Worm (Caenorhabditis elegans) whole organism, mixed stage, embryonic: Measurements from ENCODE around the gene sulp-8.

ENCODE experiments used
- M03D4.4 ChIP-seq: sonication (generic microtip); optimal IDR thresholded peaks from 2 replicates; lab custom pipeline; 2017; ENCODE audit warnings: mild to moderate bottlenecking, missing genetic modification characterization, missing compliant biosample characterization
- blmp-1 ChIP-seq: fragments of 150-350 bp; optimal IDR thresholded peaks from 2 replicates; lab custom pipeline; 2014; ENCODE audit warnings: missing biosample characterization, missing genetic modification characterization
- ceh-39 ChIP-seq: fragments of 150-350 bp; optimal IDR thresholded peaks from 2 replicates; lab custom pipeline; 2014; ENCODE audit warnings: missing biosample characterization, missing genetic modification characterization
- ceh-83 ChIP-seq: fragments of 200-800 bp; sonication (Bioruptor generic); optimal IDR thresholded peaks from 2 replicates; lab custom pipeline; 2018; ENCODE audit warnings: mild to moderate bottlenecking, missing genetic modification characterization, missing compliant biosample characterization
- ces-1 ChIP-seq: fragments of 150-350 bp; optimal IDR thresholded peaks from 2 replicates; lab custom pipeline; 2014; ENCODE audit warnings: missing biosample characterization, missing genetic modification reagents, missing genetic modification characterization
- cnd-1 ChIP-seq: fragments of 200-800 bp; sonication (Bioruptor generic); optimal IDR thresholded peaks from 2 replicates; lab custom pipeline; 2018; ENCODE audit warnings: mild to moderate bottlenecking, missing genetic modification characterization, missing compliant biosample characterization
- drap-1 ChIP-seq: fragments of 200-800 bp; sonication (Bioruptor generic); optimal IDR thresholded peaks from 3 replicates; lab custom pipeline; 2018; ENCODE audit warnings: mild to moderate bottlenecking, missing genetic modification characterization, missing compliant biosample characterization
- elt-1 ChIP-seq: sonication (generic microtip); optimal IDR thresholded peaks from 2 replicates; lab custom pipeline; 2017; ENCODE audit warnings: missing genetic modification characterization, mild to moderate bottlenecking, missing compliant biosample characterization, antibody characterized with exemption, moderate library complexity, borderline replicate concordance; ENCODE audit not compliant: insufficient read depth
- elt-3 ChIP-seq: fragments of 150-350 bp; optimal IDR thresholded peaks from 2 replicates; lab custom pipeline; 2014; ENCODE audit warnings: missing biosample characterization, missing genetic modification characterization
- hlh-1 ChIP-seq: fragments of 150-350 bp; optimal IDR thresholded peaks from 2 replicates; lab custom pipeline; 2014; ENCODE audit warnings: missing biosample characterization, missing genetic modification reagents, missing genetic modification characterization
- lin-32 ChIP-seq: fragments of 200-800 bp; sonication (Bioruptor generic); optimal IDR thresholded peaks from 2 replicates; lab custom pipeline; 2018; ENCODE audit warnings: mild to moderate bottlenecking, missing genetic modification characterization, missing compliant biosample characterization
- lsy-2 ChIP-seq: fragments of 150-350 bp; optimal IDR thresholded peaks from 2 replicates; lab custom pipeline; 2014; ENCODE audit warnings: missing biosample characterization, missing genetic modification characterization
- mab-5 ChIP-seq: fragments of 150-350 bp; optimal IDR thresholded peaks from 2 replicates; lab custom pipeline; 2014; ENCODE audit warnings: missing biosample characterization, missing genetic modification characterization
- mep-1 ChIP-seq: fragments of 150-350 bp; optimal IDR thresholded peaks from 2 replicates; lab custom pipeline; 2017; ENCODE audit warnings: missing biosample characterization, missing genetic modification reagents, missing genetic modification characterization, inconsistent platforms
- mls-2 ChIP-seq: sonication (generic microtip); optimal IDR thresholded peaks from 2 replicates; lab custom pipeline; 2016; ENCODE audit warnings: mild to moderate bottlenecking, missing genetic modification characterization, moderate library complexity, missing compliant biosample characterization
- nhr-12 ChIP-seq: fragments of 150-350 bp; optimal IDR thresholded peaks from 2 replicates; lab custom pipeline; 2014; ENCODE audit warnings: missing biosample characterization, missing genetic modification characterization
- nhr-2 ChIP-seq: fragments of 150-350 bp; optimal IDR thresholded peaks from 2 replicates; lab custom pipeline; 2014; ENCODE audit warnings: missing biosample characterization, missing genetic modification characterization
- nhr-237 ChIP-seq: fragments of 150-350 bp; optimal IDR thresholded peaks from 2 replicates; lab custom pipeline; 2014; ENCODE audit warnings: missing biosample characterization, missing genetic modification characterization
- nhr-28 ChIP-seq: fragments of 150-350 bp; optimal IDR thresholded peaks from 2 replicates; lab custom pipeline; 2014; ENCODE audit warnings: missing biosample characterization, missing genetic modification characterization
- nhr-76 ChIP-seq: sonication (generic microtip); optimal IDR thresholded peaks from 2 replicates; lab custom pipeline; 2017; ENCODE audit warnings: missing biosample characterization, missing genetic modification characterization
- pha-4 ChIP-seq: fragments of 150-350 bp; optimal IDR thresholded peaks from 2 replicates; lab custom pipeline; 2018; ENCODE audit warnings: missing biosample characterization, missing genetic modification reagents, missing genetic modification characterization
- sem-2 ChIP-seq: fragments of 200-800 bp; sonication (Bioruptor generic); optimal IDR thresholded peaks from 2 replicates; lab custom pipeline; 2018; ENCODE audit warnings: mild to moderate bottlenecking, missing genetic modification characterization, missing compliant biosample characterization
- snpc-4 ChIP-seq: fragments of 150-350 bp; optimal IDR thresholded peaks from 2 replicates; lab custom pipeline; 2014; ENCODE audit warnings: missing biosample characterization, missing genetic modification characterization
- sptf-1 ChIP-seq: sonication (generic microtip); optimal IDR thresholded peaks from 2 replicates; lab custom pipeline; 2017; ENCODE audit warnings: mild to moderate bottlenecking, missing genetic modification characterization, moderate library complexity, missing compliant biosample characterization
- tbx-8 ChIP-seq: fragments of 200-800 bp; sonication (Bioruptor generic); optimal IDR thresholded peaks from 2 replicates; lab custom pipeline; 2018; ENCODE audit warnings: mild to moderate bottlenecking, missing genetic modification characterization, moderate library complexity, missing compliant biosample characterization
- unc-120 ChIP-seq: sonication (generic microtip); optimal IDR thresholded peaks from 2 replicates; lab custom pipeline; 2017; ENCODE audit warnings: missing genetic modification characterization, missing compliant biosample characterization; ENCODE audit not compliant: poor library complexity, severe bottlenecking
- unc-39 ChIP-seq: fragments of 150-350 bp; optimal IDR thresholded peaks from 2 replicates; lab custom pipeline; 2014; ENCODE audit warnings: missing biosample characterization, missing genetic modification characterization
- unc-62 ChIP-seq: fragments of 150-350 bp; optimal IDR thresholded peaks from 2 replicates; lab custom pipeline; 2014; ENCODE audit warnings: missing biosample characterization, missing genetic modification reagents, missing genetic modification characterization
- zip-8 ChIP-seq: fragments of 150-350 bp; optimal IDR thresholded peaks from 2 replicates; lab custom pipeline; 2014; ENCODE audit warnings: missing biosample characterization, missing genetic modification characterization
- ztf-11 ChIP-seq: fragments of 150-350 bp; optimal IDR thresholded peaks from 2 replicates; lab custom pipeline; 2014; ENCODE audit warnings: missing biosample characterization, missing genetic modification characterization

sulp-8 gene

ce11 chrV:9672495-9672894 is 972 bp downstream of the sulp-8 start:
- TF ChIP-seq mab-5 (tag; lab: Kevin White, UChicago) (no peak), nhr-2 (tag; lab: Kevin White, UChicago) (no peak), unc-39 (no peak), mep-1 (tag; lab: Kevin White, UChicago) (no peak), ztf-11 (tag; lab: Kevin White, UChicago) (no peak), sptf-1 (no peak)

DNA sequence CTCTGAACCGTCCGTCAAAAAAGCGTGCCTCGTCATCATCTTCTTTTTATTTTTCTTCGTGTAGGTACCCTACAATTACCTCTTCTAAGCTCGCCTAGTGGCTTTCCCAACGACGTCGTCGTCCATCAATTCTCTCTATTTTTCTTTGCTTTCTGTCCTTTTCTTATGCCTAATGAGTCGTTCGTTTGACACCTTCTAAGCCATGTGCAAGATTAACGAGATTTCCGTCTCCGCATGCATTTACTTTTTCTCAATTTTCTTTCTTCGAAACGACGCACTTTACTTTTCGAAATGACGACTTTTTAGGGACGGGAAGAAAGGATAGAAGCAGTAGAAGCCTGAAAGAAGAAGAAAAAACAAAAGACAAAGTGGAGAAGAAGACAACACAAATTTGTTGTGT is 7.1 kb downstream of the sulp-8 start, which contains the start of gene ZK287.1:
ZK287.1 (plus strand) TSS at position 301 of the 400 bp plus-strand sequence.
- TF ChIP-seq mab-5 (tag; lab: Kevin White, UChicago) (no peak), ces-1 (GFP tag; lab: Kevin White, UChicago) (peak; percentile 62)
- TF ChIP-seq, all 35 proteins: peak for 1

- TF ChIP-seq lsy-2 (tag; lab: Kevin White, UChicago) (peak; percentile 10), unc-39 (peak; percentile 38), sem-2 (no peak), mep-1 (tag; lab: Kevin White, UChicago) (peak; percentile 32), ces-1 (GFP tag; lab: Kevin White, UChicago) (peak; percentile 65), unc-120 (no peak)
These were observed 8.8 kb downstream of the sulp-8 start for ce11 chrV:9664620-9665019.

- TF ChIP-seq hlh-1 = no peak
- TF ChIP-seq nhr-28 (tag; lab: Kevin White, UChicago) = no peak
- TF ChIP-seq cnd-1 (tag; lab: Kevin White, UChicago) = peak; percentile 85
- no peak for TF ChIP-seq nhr-237 (tag; lab: Kevin White, UChicago)
- no peak for TF ChIP-seq zip-8 (tag; lab: Kevin White, UChicago)
- TF ChIP-seq unc-120 = no peak
- peak; percentile 8 for TF ChIP-seq lin-32 (GFP tag; lab: Kevin White, UChicago)
- TF ChIP-seq ces-1 (GFP tag; lab: Kevin White, UChicago) = peak; percentile 76
- no peak for TF ChIP-seq unc-62 (GFP tag; lab: Kevin White, UChicago)
- TF ChIP-seq nhr-76 (tag; lab: Kevin White, UChicago) = no peak
- TF ChIP-seq ceh-83 = no peak
- TF ChIP-seq nhr-2 (tag; lab: Kevin White, UChicago) = no peak
- no peak for TF ChIP-seq mls-2
- TF ChIP-seq lsy-2 (tag; lab: Kevin White, UChicago) = no peak
- no peak for TF ChIP-seq drap-1 (GFP tag; lab: Kevin White, UChicago)
- no peak for TF ChIP-seq sem-2
- TF ChIP-seq tbx-8 = no peak
- TF ChIP-seq mab-5 (tag; lab: Kevin White, UChicago) = no peak
These were observed 9.5 kb downstream of the sulp-8 start for ce11 chrV:9663948-9664347.

- TF ChIP-seq drap-1 (GFP tag; lab: Kevin White, UChicago) = no peak
- no peak for TF ChIP-seq lin-32 (GFP tag; lab: Kevin White, UChicago)
- no peak for TF ChIP-seq snpc-4 (tag; lab: Kevin White, UChicago)
- no peak for TF ChIP-seq lsy-2 (tag; lab: Kevin White, UChicago)
- no peak for TF ChIP-seq elt-1 (tag; lab: Kevin White, UChicago)
These were observed 12.0 kb downstream of the sulp-8 start, which contains the start of gene pitr-4 for ce11 chrV:9661514-9661913. Gene pitr-4 (minus strand): TSS chrV:9661614.

- no peak for TF ChIP-seq nhr-237 (tag; lab: Kevin White, UChicago)
- no peak for TF ChIP-seq nhr-76 (tag; lab: Kevin White, UChicago)
- TF ChIP-seq snpc-4 (tag; lab: Kevin White, UChicago) = no peak
- TF ChIP-seq pha-4 = no peak
- TF ChIP-seq drap-1 (GFP tag; lab: Kevin White, UChicago) = no peak
- no peak for TF ChIP-seq mab-5 (tag; lab: Kevin White, UChicago)
These were observed 19.2 kb downstream of the sulp-8 start, which contains the start of gene cyp-29A4 for ce11 chrV:9654154-9654805. Gene cyp-29A4 (plus strand): TSS chrV:9654755.

DNA sequence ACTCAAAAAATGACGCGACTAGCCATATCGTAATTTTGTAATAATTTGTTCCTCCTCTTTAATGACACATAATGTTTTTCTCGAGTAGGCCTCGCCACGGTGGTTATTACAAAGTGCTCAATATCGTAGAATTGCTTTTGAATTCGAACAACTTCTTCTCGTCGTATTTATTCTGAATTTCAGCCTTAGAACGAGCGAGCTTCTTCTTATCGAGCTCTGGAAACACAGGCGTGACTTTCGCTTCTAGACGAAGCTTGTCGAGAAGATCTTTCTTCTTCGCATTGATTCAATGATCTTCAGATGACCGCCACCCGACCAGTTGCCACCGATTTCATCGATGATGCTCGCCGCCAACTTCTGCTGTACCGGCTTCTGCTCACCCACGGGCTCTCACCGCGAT is 22.2 kb downstream of the sulp-8 start, which contains the start of gene T06E4.21:
T06E4.21 (plus strand) TSS at position 301 of the 400 bp plus-strand sequence.
- no peak for TF ChIP-seq lin-32 (GFP tag; lab: Kevin White, UChicago)
- TF ChIP-seq elt-3 = no peak
- no peak for TF ChIP-seq cnd-1 (tag; lab: Kevin White, UChicago)
- TF ChIP-seq unc-39 = no peak
- TF ChIP-seq M03D4.4 (tag; lab: Kevin White, UChicago) = no peak
- TF ChIP-seq unc-62 (GFP tag; lab: Kevin White, UChicago) = no peak
- TF ChIP-seq nhr-12 = no peak
- TF ChIP-seq pha-4 = no peak
- TF ChIP-seq sptf-1 = no peak
- TF ChIP-seq blmp-1 (tag; lab: Kevin White, UChicago) = no peak
- TF ChIP-seq mls-2 = no peak
- TF ChIP-seq nhr-2 (tag; lab: Kevin White, UChicago) = no peak
- no peak for TF ChIP-seq ces-1 (GFP tag; lab: Kevin White, UChicago)
- TF ChIP-seq ceh-39 (tag; lab: Kevin White, UChicago) = no peak
- no peak for TF ChIP-seq zip-8 (tag; lab: Kevin White, UChicago)
